Fruit fly (Drosophila melanogaster): Measurements from ENCODE around the gene CYLD.

CYLD gene

dm6 chr2L:10314327-10315210 is 14.9 kb upstream of the CYLD start, which contains the start of the genes Usp14 and CG4972 (continued):
- TF ChIP-seq CG4617 (GFP tag; optimal IDR thresholded peaks at IDR 0.05; ENCODE audit: borderline replicate concordance) = peak; percentile 19
- TF ChIP-seq CG6791 (GFP tag; IDR thresholded peaks at IDR 0.05; ENCODE audit: partially characterized antibody) = peak; percentile 56; the same call in 2 of the 3 replicates
- TF ChIP-seq Dip2 (GFP tag; IDR thresholded peaks at IDR 0.05) = no peak
- TF ChIP-seq dati (GFP tag; IDR thresholded peaks at IDR 0.05) = no peak
- TF ChIP-seq CG8290 (GFP tag; optimal IDR thresholded peaks at IDR 0.05) = peak; percentile 6
- no peak for TF ChIP-seq CG8290 (tag; optimal IDR thresholded peaks at IDR 0.05)
- 0 out of 2 replicates have a peak, but pooled peaks have one; percentile 9 for TF ChIP-seq sna (GFP tag; IDR thresholded peaks at IDR 0.05; ENCODE audit: partially characterized antibody)
- TF ChIP-seq CG43689 (GFP tag; IDR thresholded peaks at IDR 0.05) = no peak
- no peak for TF ChIP-seq nerfin-1 (tag; optimal IDR thresholded peaks at IDR 0.05)
- TF ChIP-seq CG10462 (GFP tag; optimal IDR thresholded peaks at IDR 0.05) = no peak
- peak; percentile 61 for TF ChIP-seq Sry-β (GFP tag; optimal IDR thresholded peaks at IDR 0.05)
- TF ChIP-seq sob (GFP tag; IDR thresholded peaks at IDR 0.05) = no peak
- peak; percentile 55 for TF ChIP-seq CoRest (tag; optimal IDR thresholded peaks at IDR 0.05)
- TF ChIP-seq jing (GFP tag; optimal IDR thresholded peaks at IDR 0.05) = no peak
- TF ChIP-seq Tbp (GFP tag; optimal IDR thresholded peaks at IDR 0.05) = no peak
- TF ChIP-seq CG12391 (tag; optimal IDR thresholded peaks at IDR 0.05) = peak; percentile 38
- TF ChIP-seq CG34224 (GFP tag; IDR thresholded peaks at IDR 0.05; ENCODE audit: partially characterized antibody) = no peak
- TF ChIP-seq knrl (GFP tag; IDR thresholded peaks at IDR 0.05; ENCODE audit: partially characterized antibody) = peak; percentile 66
- peak; percentile 11 for TF ChIP-seq tio (GFP tag; optimal IDR thresholded peaks at IDR 0.05)
- TF ChIP-seq CG12155 (GFP tag; optimal IDR thresholded peaks at IDR 0.05) = no peak
- TF ChIP-seq CG30403 (GFP tag; optimal IDR thresholded peaks at IDR 0.05) = peak; percentile 45
- peak; percentile 38; the same call in 1 of the 2 replicates for TF ChIP-seq Bgb (GFP tag; IDR thresholded peaks at IDR 0.05; ENCODE audit: partially characterized antibody)
- peak; percentile 75 for TF ChIP-seq MESR4 (GFP tag; optimal IDR thresholded peaks at IDR 0.05)
- peak in 1 of 2 experiments; percentile 18 for TF ChIP-seq dpn (GFP tag; optimal IDR thresholded peaks at IDR 0.05)
- no peak for TF ChIP-seq kni (GFP tag; optimal IDR thresholded peaks at IDR 0.05)
- peak; percentile 37 for TF ChIP-seq gfzf (GFP tag; optimal IDR thresholded peaks at IDR 0.05)
- peak; percentile 42 for TF ChIP-seq bbx (GFP tag; IDR thresholded peaks at IDR 0.05; ENCODE audit: partially characterized antibody)
- TF ChIP-seq CG14710 (tag; optimal IDR thresholded peaks at IDR 0.05) = peak; percentile 64
- TF ChIP-seq CG12104 (GFP tag; optimal IDR thresholded peaks at IDR 0.05) = peak; percentile 20
- TF ChIP-seq CG14965 (GFP tag; optimal IDR thresholded peaks at IDR 0.05; ENCODE audit: borderline replicate concordance) = no peak
- no peak for TF ChIP-seq Oli (tag; optimal IDR thresholded peaks at IDR 0.05)
- no peak for TF ChIP-seq CG18764 (GFP tag; optimal IDR thresholded peaks at IDR 0.05)
- no peak for TF ChIP-seq fd102C (GFP tag; optimal IDR thresholded peaks at IDR 0.05)
- peak; percentile 72 for TF ChIP-seq row (GFP tag; IDR thresholded peaks at IDR 0.05)
- peak; percentile 70; the same call in 1 of the 2 replicates for TF ChIP-seq CG14667 (GFP tag; IDR thresholded peaks at IDR 0.05)
- no peak for TF ChIP-seq caup (GFP tag; optimal IDR thresholded peaks at IDR 0.05; ENCODE audit: severe bottlenecking)
- TF ChIP-seq NC2β (GFP tag; optimal IDR thresholded peaks at IDR 0.05) = no peak
- no peak for TF ChIP-seq CG31441 (GFP tag; IDR thresholded peaks at IDR 0.05)
- peak; percentile 24 for TF ChIP-seq Max (GFP tag; optimal IDR thresholded peaks at IDR 0.05)
- no peak for TF ChIP-seq CHES-1-like (GFP tag; optimal IDR thresholded peaks at IDR 0.05)
- TF ChIP-seq CG8924 (tag; optimal IDR thresholded peaks at IDR 0.05) = peak; percentile 40
- TF ChIP-seq unc-4 (GFP tag; IDR thresholded peaks at IDR 0.05; ENCODE audit: partially characterized antibody) = 0 out of 2 replicates have a peak, but pooled peaks have one; percentile 19
- TF ChIP-seq CG2875 (GFP tag; optimal IDR thresholded peaks at IDR 0.05) = no peak
- no peak for TF ChIP-seq peb (GFP tag; IDR thresholded peaks at IDR 0.05)
- no peak for TF ChIP-seq chinmo (GFP tag; IDR thresholded peaks at IDR 0.05; ENCODE audit: partially characterized antibody)
- peak; percentile 6 for TF ChIP-seq Xbp1 (GFP tag; optimal IDR thresholded peaks at IDR 0.05)
- TF ChIP-seq CG17802 (tag; optimal IDR thresholded peaks at IDR 0.05) = peak; percentile 86
